Worm (Caenorhabditis elegans) whole organism, L4 larva: ENCODE measurements around the gene F19D8.2.

ENCODE experiments used
- Y5F2A.4 ChIP-seq: fragments of 200-800 bp; sonication (Bioruptor generic); optimal IDR thresholded peaks from 2 replicates; lab custom pipeline; 2018; ENCODE audit warnings: mild to moderate bottlenecking, missing genetic modification characterization, missing compliant biosample characterization
- ZK337.2 ChIP-seq: fragments of 200-800 bp; sonication (Bioruptor generic); IDR thresholded peaks from 2 replicates; pipeline ENCODE4 v1.3.6; 2022; ENCODE audit warnings: missing genetic modification reagents, missing genetic modification characterization, missing compliant biosample characterization
- aha-1 ChIP-seq: fragments of 150-350 bp; peaks from one replicate; lab custom pipeline; 2014; ENCODE audit warnings: missing biosample characterization, missing genetic modification characterization
- ama-1 ChIP-seq: fragments of 150-350 bp; optimal IDR thresholded peaks from 2 replicates; lab custom pipeline; 2014; ENCODE audit warnings: inconsistent platforms, mixed read lengths
- ceh-20 ChIP-seq: fragments of 200-800 bp; sonication (Bioruptor generic); IDR thresholded peaks from 2 replicates; pipeline ENCODE4 v1.3.6; 2022; ENCODE audit warnings: missing genetic modification reagents, missing genetic modification characterization, missing compliant biosample characterization
- ceh-44 ChIP-seq: fragments of 200-800 bp; sonication (Bioruptor generic); IDR thresholded peaks from 2 replicates; pipeline ENCODE4 v1.3.6; 2022; ENCODE audit warnings: missing genetic modification reagents, missing genetic modification characterization, missing compliant biosample characterization
- ctbp-1 ChIP-seq: fragments of 200-800 bp; sonication (Bioruptor generic); IDR thresholded peaks from 2 replicates; pipeline ENCODE4 v1.3.6; 2022; ENCODE audit warnings: missing genetic modification reagents, missing genetic modification characterization, missing compliant biosample characterization
- dmd-6 ChIP-seq: fragments of 200-800 bp; sonication (Bioruptor generic); IDR thresholded peaks from 2 replicates; pipeline ENCODE4 v1.3.6; 2022; ENCODE audit warnings: missing genetic modification reagents, missing genetic modification characterization, missing compliant biosample characterization
- dve-1 ChIP-seq: sonication (generic microtip); optimal IDR thresholded peaks from 2 replicates; lab custom pipeline; 2017; ENCODE audit warnings: antibody characterized with exemption, mild to moderate bottlenecking, missing genetic modification characterization, missing compliant biosample characterization; ENCODE audit not compliant: insufficient read depth
- egl-43 ChIP-seq: fragments of 200-800 bp; sonication (Bioruptor generic); IDR thresholded peaks from 2 replicates; pipeline ENCODE4 v1.3.6; 2022; ENCODE audit warnings: missing genetic modification reagents, missing genetic modification characterization, missing compliant biosample characterization
- hif-1 ChIP-seq, 2 experiments: sonication (generic microtip); optimal IDR thresholded peaks; 2 replicates each; lab custom pipeline; 2016 to 2017; ENCODE audit warnings: missing compliant biosample characterization in 2 of 2, missing genetic modification characterization in 2 of 2, missing genetic modification reagents in 2 of 2, missing genotype in 2 of 2, mild to moderate bottlenecking in 1 of 2
- hlh-11 ChIP-seq: fragments of 200-800 bp; sonication (Bioruptor generic); optimal IDR thresholded peaks from 2 replicates; lab custom pipeline; 2018; ENCODE audit warnings: mild to moderate bottlenecking, missing genetic modification characterization, missing compliant biosample characterization
- lin-13 ChIP-seq: fragments of 150-350 bp; optimal IDR thresholded peaks from 2 replicates; lab custom pipeline; 2014; ENCODE audit warnings: missing biosample characterization, missing genetic modification reagents, missing genetic modification characterization
- lin-15B ChIP-seq: fragments of 150-350 bp; sonication (generic microtip); optimal IDR thresholded peaks from 3 replicates; lab custom pipeline; 2014; ENCODE audit warnings: missing biosample characterization, missing genetic modification characterization
- lsy-2 ChIP-seq, 2 experiments: fragments of 150-350 bp in 1 of 2; sonication (generic microtip) in 1 of 2; optimal IDR thresholded peaks; 2 replicates each; lab custom pipeline; 2014 to 2017; ENCODE audit warnings: missing biosample characterization in 2 of 2, missing genetic modification characterization in 2 of 2
- mdl-1 ChIP-seq, 2 experiments: fragments of 150-350 bp in 1 of 2; sonication (generic microtip) in 1 of 2; optimal IDR thresholded peaks; 2 replicates each; lab custom pipeline; 2014 to 2017; ENCODE audit warnings: missing biosample characterization in 2 of 2, missing genetic modification characterization in 2 of 2
- mdt-29 ChIP-seq: fragments of 200-800 bp; sonication (Bioruptor generic); IDR thresholded peaks from 2 replicates; pipeline ENCODE4 v1.3.6; 2022; ENCODE audit warnings: missing genetic modification reagents, missing genetic modification characterization, missing compliant biosample characterization
- mxl-3 ChIP-seq: fragments of 200-800 bp; sonication (Bioruptor generic); optimal IDR thresholded peaks from 2 replicates; lab custom pipeline; 2018; ENCODE audit warnings: mild to moderate bottlenecking, missing genetic modification characterization, missing compliant biosample characterization
- nhr-111 ChIP-seq: fragments of 200-800 bp; sonication (Bioruptor generic); optimal IDR thresholded peaks from 2 replicates; lab custom pipeline; 2018; ENCODE audit warnings: mild to moderate bottlenecking, missing genetic modification characterization, missing compliant biosample characterization
- nhr-28 ChIP-seq: fragments of 150-350 bp; optimal IDR thresholded peaks from 2 replicates; lab custom pipeline; 2014; ENCODE audit warnings: missing biosample characterization, missing genetic modification characterization
- nhr-48 ChIP-seq: sonication (generic microtip); optimal IDR thresholded peaks from 2 replicates; lab custom pipeline; 2016; ENCODE audit warnings: mild to moderate bottlenecking, missing genetic modification characterization, missing compliant biosample characterization
- nhr-6 ChIP-seq: fragments of 150-350 bp; optimal IDR thresholded peaks from 2 replicates; lab custom pipeline; 2014; ENCODE audit warnings: missing biosample characterization, missing genetic modification characterization
- nhr-76 ChIP-seq: fragments of 150-350 bp; optimal IDR thresholded peaks from 2 replicates; lab custom pipeline; 2014; ENCODE audit warnings: missing biosample characterization, missing genetic modification characterization
- php-3 ChIP-seq: fragments of 200-800 bp; sonication (Bioruptor generic); IDR thresholded peaks from 2 replicates; pipeline ENCODE4 v1.3.6; 2022; ENCODE audit warnings: missing genetic modification reagents, missing genetic modification characterization, missing compliant biosample characterization
- pqm-1 ChIP-seq: sonication (generic microtip); optimal IDR thresholded peaks from 2 replicates; lab custom pipeline; 2017; ENCODE audit warnings: missing biosample characterization, missing genetic modification characterization
- saeg-2 ChIP-seq: fragments of 200-800 bp; sonication (Bioruptor generic); IDR thresholded peaks from 2 replicates; pipeline ENCODE4 v1.3.6; 2022; ENCODE audit warnings: missing genetic modification reagents, missing genetic modification characterization, missing compliant biosample characterization
- sdz-12 ChIP-seq: fragments of 200-800 bp; sonication (Bioruptor generic); optimal IDR thresholded peaks from 2 replicates; lab custom pipeline; 2018; ENCODE audit warnings: mild to moderate bottlenecking, missing genetic modification characterization, missing compliant biosample characterization
- tra-1 ChIP-seq: fragments of 200-800 bp; sonication (Bioruptor generic); IDR thresholded peaks from 2 replicates; pipeline ENCODE4 v1.3.6; 2022; ENCODE audit warnings: missing genetic modification reagents, missing genetic modification characterization, missing compliant biosample characterization
- unc-130 ChIP-seq: sonication (generic microtip); optimal IDR thresholded peaks from 2 replicates; lab custom pipeline; 2016; ENCODE audit warnings: missing genetic modification reagents, missing genetic modification characterization, missing compliant biosample characterization
- unc-39 ChIP-seq: sonication (generic microtip); optimal IDR thresholded peaks from 2 replicates; lab custom pipeline; 2017; ENCODE audit warnings: missing biosample characterization, missing genetic modification characterization
- unc-62 ChIP-seq, 3 experiments: fragments of 150-350 bp in 1 of 3; sonication (generic microtip); optimal IDR thresholded peaks in 2 of 3; peaks in 1 of 3; 1 replicate in 1 of 3; 2 replicates in 2 of 3; lab custom pipeline; 2014 to 2017; ENCODE audit warnings: missing biosample characterization in 3 of 3, missing genetic modification characterization in 3 of 3, missing genetic modification reagents in 3 of 3, missing genotype in 1 of 3
- zag-1 ChIP-seq: fragments of 150-350 bp; optimal IDR thresholded peaks from 2 replicates; lab custom pipeline; 2014; ENCODE audit warnings: missing biosample characterization, missing genetic modification characterization
- zip-11 ChIP-seq: fragments of 200-800 bp; sonication (Bioruptor generic); IDR thresholded peaks from 2 replicates; pipeline ENCODE4 v1.3.6; 2022; ENCODE audit warnings: missing genetic modification characterization, missing compliant biosample characterization
- ztf-7 ChIP-seq: fragments of 150-350 bp; optimal IDR thresholded peaks from 2 replicates; lab custom pipeline; 2014; ENCODE audit warnings: missing biosample characterization, missing genetic modification characterization

F19D8.2 gene

ce11 chrX:13846024-13846423 is 11.8 kb downstream of the F19D8.2 start:
- TF ChIP-seq mdt-29 (GFP tag; lab: Robert Waterston, UW) = no peak
- peak; percentile 29 for TF ChIP-seq nhr-28 (tag; lab: Kevin White, UChicago)
- no peak for TF ChIP-seq lin-15B (tag; lab: Kevin White, UChicago)
- no peak for TF ChIP-seq ZK337.2 (GFP tag; lab: Robert Waterston, UW)
- no peak for TF ChIP-seq ztf-7 (tag; lab: Kevin White, UChicago)
- no peak for TF ChIP-seq egl-43 (GFP tag; lab: Robert Waterston, UW)
- TF ChIP-seq aha-1 (tag; lab: Kevin White, UChicago) = no peak
- no peak for TF ChIP-seq ceh-20 (GFP tag; lab: Robert Waterston, UW)
- no peak for TF ChIP-seq sdz-12
- TF ChIP-seq mxl-3 = peak; percentile 90
- no peak for TF ChIP-seq zag-1 (tag; lab: Kevin White, UChicago)
- TF ChIP-seq nhr-111 (GFP tag; lab: Kevin White, UChicago) = no peak
- TF ChIP-seq nhr-6 (tag; lab: Kevin White, UChicago) = no peak

DNA sequence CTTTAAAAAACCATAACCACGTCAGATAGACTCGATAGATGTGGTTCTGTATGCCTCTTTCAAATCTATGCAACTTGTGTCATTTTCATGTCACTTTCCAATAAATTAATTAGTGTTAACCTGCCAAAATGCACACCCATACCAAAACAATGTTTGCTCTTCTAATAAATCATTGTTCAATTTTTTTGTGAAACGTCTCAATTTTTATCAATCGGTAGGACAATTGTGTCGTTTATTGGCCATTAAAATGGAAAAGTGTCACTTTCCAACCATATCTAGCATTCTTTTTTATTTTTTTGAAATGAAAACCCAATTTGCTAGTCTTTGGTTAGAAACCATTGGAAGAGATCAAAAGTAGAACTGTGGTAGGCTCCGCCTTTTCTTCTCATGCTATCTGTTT is 16.1 kb downstream of the F19D8.2 start:
- TF ChIP-seq nhr-28 (tag; lab: Kevin White, UChicago) (peak; percentile 44), zip-11 (GFP tag; lab: Robert Waterston, UW) (no peak), php-3 (GFP tag; lab: Robert Waterston, UW) (peak; percentile 91), ceh-20 (GFP tag; lab: Robert Waterston, UW) (peak; percentile 91), dmd-6 (peak; percentile 72), pqm-1 (peak; percentile 41), dve-1 (peak; percentile 16), tra-1 (GFP tag; lab: Robert Waterston, UW) (peak; percentile 95), ama-1 (lab: Kevin White, UChicago) (no peak), saeg-2 (GFP tag; lab: Robert Waterston, UW) (no peak)

DNA sequence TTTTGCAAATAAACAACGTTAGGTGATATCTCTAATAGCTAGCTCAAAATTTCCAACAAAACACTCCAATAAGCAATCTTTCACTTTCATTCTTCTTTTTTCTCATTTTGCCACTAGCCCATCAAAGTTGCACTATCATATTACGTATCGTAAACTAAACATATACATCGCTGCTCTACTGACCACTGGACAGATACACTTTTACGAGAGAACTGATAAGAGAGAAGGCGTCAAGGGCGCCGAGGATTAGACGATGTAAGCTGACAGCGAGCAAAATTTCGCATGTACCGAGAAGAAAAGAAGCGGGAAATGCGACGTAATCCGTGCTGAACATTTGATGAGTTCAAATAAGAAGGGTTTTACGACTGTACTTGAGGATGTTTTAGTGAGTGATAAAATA is 17.4 kb downstream of the F19D8.2 start:
- TF ChIP-seq hlh-11 (tag; lab: Kevin White, UChicago) (peak; percentile 14), lin-13 (no peak), mdl-1 (tag; optimal IDR thresholded peaks at IDR 0.05; lab: Kevin White, UChicago) (no peak), nhr-76 (tag; lab: Kevin White, UChicago) (no peak), unc-62 (GFP tag; optimal IDR thresholded peaks at IDR 0.05 in 1 of 2; lab: Kevin White, UChicago) (peak in 1 of 2 experiments; percentile 94), unc-62 (tag; optimal IDR thresholded peaks at IDR 0.05; lab: Kevin White, UChicago) (no peak), ceh-44 (GFP tag; lab: Robert Waterston, UW) (no peak), ctbp-1 (GFP tag; lab: Robert Waterston, UW) (no peak), hif-1 (tag; optimal IDR thresholded peaks at IDR 0.05; lab: Kevin White, UChicago) (no peak), dve-1 (peak; percentile 11)

DNA sequence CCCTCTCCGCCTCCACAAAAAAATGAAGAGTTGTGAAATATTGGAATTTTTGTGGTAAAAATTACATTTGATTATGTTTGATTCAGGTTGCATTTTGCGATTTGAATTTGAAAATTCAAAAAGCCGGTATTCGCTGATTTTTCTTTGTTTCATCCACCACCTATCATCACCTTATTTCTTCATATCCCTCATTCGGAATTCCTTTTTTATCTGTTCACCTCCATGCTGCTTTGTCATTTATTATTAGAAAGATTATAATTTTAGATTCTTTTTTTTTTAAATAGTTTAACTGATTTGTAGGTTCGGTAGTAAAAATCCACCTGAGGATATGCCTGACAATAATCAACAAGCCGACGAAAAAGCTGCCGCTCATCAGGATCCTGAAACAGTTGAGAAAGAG is 18.4 kb downstream of the F19D8.2 start, which contains the start of gene mct-3:
Gene mct-3 (plus strand): TSS at position 301 of the 400 bp plus-strand sequence.
- TF ChIP-seq nhr-76 (tag; lab: Kevin White, UChicago) (no peak), aha-1 (tag; lab: Kevin White, UChicago) (peak; percentile 13), unc-62 (GFP tag; optimal IDR thresholded peaks at IDR 0.05 in 1 of 2; lab: Kevin White, UChicago) (no peak), unc-62 (tag; optimal IDR thresholded peaks at IDR 0.05; lab: Kevin White, UChicago) (no peak), lsy-2 (tag; optimal IDR thresholded peaks at IDR 0.05; lab: Kevin White, UChicago) (no peak)

ce11 chrX:13855928-13856327 is 21.7 kb downstream of the F19D8.2 start:
- no peak for TF ChIP-seq unc-39 (tag; lab: Kevin White, UChicago)
- TF ChIP-seq nhr-48 (tag; lab: Kevin White, UChicago) = no peak
- TF ChIP-seq unc-130 (GFP tag; lab: Kevin White, UChicago) = no peak
- TF ChIP-seq Y5F2A.4 (GFP tag; lab: Kevin White, UChicago) = no peak
- TF ChIP-seq aha-1 (tag; lab: Kevin White, UChicago) = peak; percentile 27
- TF ChIP-seq tra-1 (GFP tag; lab: Robert Waterston, UW) = no peak
